Worm (Caenorhabditis elegans): ENCODE data around the gene R11H6.4.

DNA sequence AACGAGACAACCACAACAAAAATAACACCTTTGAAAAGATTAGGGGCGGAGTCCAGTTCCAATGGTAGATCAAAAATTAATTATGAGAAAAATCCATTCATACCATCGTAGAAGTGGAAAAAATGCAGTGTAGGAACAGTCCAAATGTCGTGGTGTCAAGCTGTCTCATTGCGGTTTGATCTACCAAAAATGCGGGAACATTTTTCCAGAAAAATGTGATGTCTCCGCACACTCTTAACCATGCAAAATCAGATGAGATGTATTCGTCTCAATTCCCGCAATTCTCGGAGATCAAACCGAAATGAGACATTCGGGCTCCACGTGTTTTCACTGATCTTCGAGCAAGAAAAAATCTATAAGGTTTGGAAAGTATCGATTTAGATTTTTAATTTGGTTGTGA, 15.6 kb upstream of the R11H6.4 start:
- no peak for TF ChIP-seq dao-5 (tag; optimal IDR thresholded peaks at IDR 0.05)
- no peak for TF ChIP-seq him-1 (tag; optimal IDR thresholded peaks at IDR 0.05)
- TF ChIP-seq W03F9.2 (tag; optimal IDR thresholded peaks at IDR 0.05), result no peak

All from whole organism, L4/young adult.